Worm (Caenorhabditis elegans) whole organism, young adult: ENCODE measurements around the gene ftt-2.

ENCODE experiments used
- F49E8.2 ChIP-seq: sonication (generic microtip); optimal IDR thresholded peaks from 3 replicates; lab custom pipeline; 2017; ENCODE audit warnings: missing genetic modification characterization, mild to moderate bottlenecking, missing compliant biosample characterization, antibody characterized with exemption, moderate library complexity; ENCODE audit not compliant: insufficient read depth
- bed-1 ChIP-seq: fragments of 200-800 bp; sonication (Bioruptor generic); IDR thresholded peaks from 2 replicates; pipeline ENCODE4 v1.3.6; 2022; ENCODE audit warnings: missing genetic modification reagents, missing genetic modification characterization, missing compliant biosample characterization
- ccch-3 ChIP-seq: fragments of 200-800 bp; sonication (Bioruptor generic); optimal IDR thresholded peaks from 2 replicates; lab custom pipeline; 2018; ENCODE audit warnings: mild to moderate bottlenecking, missing genetic modification characterization, missing compliant biosample characterization
- snpc-4 ChIP-seq, 5 experiments: fragments of 150-350 bp in 1 of 5; sonication (generic microtip) in 4 of 5; optimal IDR thresholded peaks; 2 replicates each; lab custom pipeline; 2014 to 2018; ENCODE audit warnings: missing genetic modification characterization in 5 of 5, missing biosample characterization in 3 of 5, antibody characterized with exemption in 2 of 5, mild to moderate bottlenecking in 2 of 5, missing compliant biosample characterization in 2 of 5, missing genotype in 2 of 5, moderate library complexity in 2 of 5, missing genetic modification reagents in 1 of 5

DNA sequence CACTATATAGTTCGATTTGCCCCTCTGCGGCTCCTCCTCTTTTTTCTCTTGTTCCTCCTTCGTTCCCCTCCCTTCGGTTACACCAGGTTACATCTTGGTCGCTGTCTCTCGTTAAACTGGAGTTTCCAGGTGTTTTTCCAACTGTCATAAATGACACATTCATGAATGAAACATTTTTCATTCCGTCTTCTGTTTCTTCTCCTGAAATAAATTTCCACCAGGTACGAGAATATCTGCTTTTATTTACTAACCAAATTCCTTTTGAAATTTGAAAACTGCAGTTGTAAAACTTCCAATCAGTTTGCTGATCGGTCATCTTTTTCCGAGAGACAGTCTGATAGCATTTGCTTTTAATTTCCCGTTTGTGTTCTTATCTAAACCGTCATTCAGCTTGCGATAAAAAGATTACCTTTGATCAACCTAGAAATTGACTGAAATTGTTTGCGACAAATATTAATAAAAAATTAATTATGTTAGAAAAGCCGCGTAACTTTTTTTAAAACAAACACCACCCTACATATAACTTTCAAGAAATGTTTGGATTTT lies 49.0 kb downstream of the ftt-2 start, which contains the start of gene C35C5.10:
- TF ChIP-seq F49E8.2 (tag; lab: Kevin White, UChicago) (no peak), ccch-3 (GFP tag; lab: Kevin White, UChicago) (no peak), bed-1 (GFP tag; lab: Robert Waterston, UW) (no peak), snpc-4 (GFP tag; optimal IDR thresholded peaks at IDR 0.05; lab: Kevin White, UChicago) (no peak), snpc-4 (tag; optimal IDR thresholded peaks at IDR 0.05; lab: Kevin White, UChicago) (no peak)
